Worm (Caenorhabditis elegans): Measurements from ENCODE around the gene asm-3.

DNA sequence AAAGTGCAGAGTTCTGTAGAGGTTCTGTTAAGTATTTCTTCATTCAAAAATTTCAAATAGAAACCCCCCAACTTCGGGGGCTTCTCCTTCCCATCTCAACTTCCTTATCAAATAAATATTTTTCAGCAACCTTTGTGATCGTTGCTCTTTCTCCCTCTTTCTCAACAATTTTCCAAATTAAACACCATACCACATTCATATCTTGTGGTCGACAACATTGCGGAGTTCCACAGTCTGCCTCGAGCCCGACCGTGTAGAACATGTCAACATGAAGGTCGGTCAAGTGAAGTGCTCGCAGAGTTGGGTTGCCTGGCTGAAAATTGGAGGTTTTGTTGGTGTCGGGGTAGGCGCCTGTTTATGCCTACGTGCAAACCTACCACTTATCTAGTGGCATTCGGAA is 1.0 kb downstream of the asm-3 start:
- TF ChIP-seq elt-1 (tag; optimal IDR thresholded peaks at IDR 0.05; ENCODE audit: borderline replicate concordance, insufficient read depth) = no peak
- no peak for TF ChIP-seq nhr-28 (tag; optimal IDR thresholded peaks at IDR 0.05)
- TF ChIP-seq elt-3 (tag; optimal IDR thresholded peaks at IDR 0.05) = no peak
- no peak for TF ChIP-seq nhr-76 (tag; optimal IDR thresholded peaks at IDR 0.05)
- TF ChIP-seq nhr-237 (tag; optimal IDR thresholded peaks at IDR 0.05) = no peak
- no peak for TF ChIP-seq nhr-12 (tag; optimal IDR thresholded peaks at IDR 0.05)
- TF ChIP-seq snpc-4 (tag; optimal IDR thresholded peaks at IDR 0.05) = no peak
- TF ChIP-seq unc-39 (tag; optimal IDR thresholded peaks at IDR 0.05) = no peak
- TF ChIP-seq mep-1 (tag; optimal IDR thresholded peaks at IDR 0.05) = no peak

Measured in whole organism, mixed stage, embryonic.